Worm (Caenorhabditis elegans): ENCODE measurements around the gene F14D2.8.

Gene F14D2.8

DNA sequence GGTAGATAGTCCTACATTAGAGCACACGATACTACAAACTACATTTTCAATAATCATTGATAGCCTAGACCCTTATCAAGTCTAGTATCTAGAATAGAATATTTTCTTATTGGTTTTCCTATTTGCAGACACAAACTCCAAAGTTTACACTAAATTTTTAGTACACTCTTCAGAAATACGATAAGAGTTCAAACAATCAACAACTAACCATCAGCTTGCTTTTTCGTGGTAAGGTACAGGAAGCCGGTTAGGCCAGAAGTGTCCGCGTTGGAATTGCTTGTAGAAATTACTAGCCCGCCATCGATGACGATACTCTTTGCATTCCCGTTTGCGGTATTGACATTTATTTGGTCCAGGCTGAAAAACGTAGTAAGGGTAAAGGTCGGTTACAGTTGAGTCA, 27.4 kb downstream of the F14D2.8 start, which contains the start of gene Y46D2A.1:
TSS of gene Y46D2A.1 (plus strand) at position 301 of the 400 bp plus-strand sequence.
- TF ChIP-seq ceh-83 (GFP tag; optimal IDR thresholded peaks at IDR 0.05) (no peak), cnd-1 (tag; optimal IDR thresholded peaks at IDR 0.05) (no peak), nhr-12 (tag; optimal IDR thresholded peaks at IDR 0.05) (no peak), sem-2 (GFP tag; optimal IDR thresholded peaks at IDR 0.05) (no peak), flh-1 (GFP tag; optimal IDR thresholded peaks at IDR 0.05) (no peak), lin-13 (tag; optimal IDR thresholded peaks at IDR 0.05) (no peak), elt-1 (tag; optimal IDR thresholded peaks at IDR 0.05; ENCODE audit: borderline replicate concordance, insufficient read depth) (no peak), M03D4.4 (tag; optimal IDR thresholded peaks at IDR 0.05) (no peak), nhr-28 (tag; optimal IDR thresholded peaks at IDR 0.05) (no peak), ceh-43 (GFP tag; optimal IDR thresholded peaks at IDR 0.05) (no peak), ztf-11 (tag; optimal IDR thresholded peaks at IDR 0.05) (no peak), nhr-76 (tag; optimal IDR thresholded peaks at IDR 0.05) (no peak), mep-1 (tag; optimal IDR thresholded peaks at IDR 0.05) (no peak), sptf-1 (tag; optimal IDR thresholded peaks at IDR 0.05) (no peak), hlh-1 (tag; optimal IDR thresholded peaks at IDR 0.05) (no peak), ces-1 (GFP tag; optimal IDR thresholded peaks at IDR 0.05) (no peak), drap-1 (GFP tag; optimal IDR thresholded peaks at IDR 0.05) (no peak), ham-2 (GFP tag; optimal IDR thresholded peaks at IDR 0.05) (no peak)

DNA sequence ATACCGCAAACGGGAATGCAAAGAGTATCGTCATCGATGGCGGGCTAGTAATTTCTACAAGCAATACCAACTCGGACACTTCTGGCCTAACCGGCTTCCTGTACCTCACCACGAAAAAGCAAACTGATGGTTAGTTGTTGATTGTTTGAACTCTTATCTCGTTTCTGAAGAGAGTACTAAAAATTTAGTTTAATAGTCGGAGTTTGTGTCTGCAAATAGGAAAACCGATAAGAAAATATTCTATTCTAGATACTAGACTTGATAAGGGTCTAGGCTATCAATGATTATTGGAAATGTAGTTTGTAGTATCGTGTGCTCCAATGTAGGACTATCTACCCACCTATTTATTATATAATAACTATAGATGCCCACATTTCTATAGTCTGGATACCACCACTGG, 30.8 kb downstream of the F14D2.8 start:
- no peak for TF ChIP-seq elt-1 (tag; optimal IDR thresholded peaks at IDR 0.05; ENCODE audit: borderline replicate concordance, insufficient read depth)
- no peak for TF ChIP-seq ham-2 (GFP tag; optimal IDR thresholded peaks at IDR 0.05)
- TF ChIP-seq pha-4 (tag; optimal IDR thresholded peaks at IDR 0.05), result no peak
- TF ChIP-seq ceh-39 (tag; optimal IDR thresholded peaks at IDR 0.05), result no peak

DNA sequence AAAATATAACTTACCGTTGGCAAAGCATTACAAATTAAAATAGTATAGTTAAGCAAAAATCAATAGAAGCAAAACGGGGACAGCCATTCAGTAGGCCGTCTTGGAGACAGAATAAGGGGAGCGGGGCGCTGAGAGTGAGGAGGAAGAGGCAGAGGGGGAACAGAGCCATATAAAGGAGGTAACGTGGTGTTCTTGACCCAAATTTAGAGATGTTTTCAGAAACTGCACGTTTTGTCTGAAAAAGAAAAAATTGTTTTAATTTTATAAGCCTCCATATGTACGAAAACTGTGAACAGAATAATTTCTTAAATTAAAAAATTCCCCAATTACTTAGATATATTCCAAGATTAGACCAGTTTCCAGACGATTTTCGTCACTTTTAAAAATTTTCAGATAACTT, 36.2 kb downstream of the F14D2.8 start, which contains the start of gene F39E9.6:
TSS of gene F39E9.6 (minus strand) at position 101 of the 400 bp plus-strand sequence.
- TF ChIP-seq elt-1 (tag; optimal IDR thresholded peaks at IDR 0.05; ENCODE audit: borderline replicate concordance, insufficient read depth), result no peak
- TF ChIP-seq ceh-43 (GFP tag; optimal IDR thresholded peaks at IDR 0.05), result no peak
- TF ChIP-seq mls-2 (tag; optimal IDR thresholded peaks at IDR 0.05), result no peak
- no peak for TF ChIP-seq sptf-1 (tag; optimal IDR thresholded peaks at IDR 0.05)
- TF ChIP-seq bed-3 (GFP tag; optimal IDR thresholded peaks at IDR 0.05), result no peak
- no peak for TF ChIP-seq zip-8 (tag; optimal IDR thresholded peaks at IDR 0.05)
- TF ChIP-seq hlh-1 (tag; optimal IDR thresholded peaks at IDR 0.05), result no peak
- no peak for TF ChIP-seq nhr-2 (tag; optimal IDR thresholded peaks at IDR 0.05)
- TF ChIP-seq pha-4 (tag; optimal IDR thresholded peaks at IDR 0.05), result no peak
- no peak for TF ChIP-seq lin-13 (tag; optimal IDR thresholded peaks at IDR 0.05)
- TF ChIP-seq snpc-4 (tag; optimal IDR thresholded peaks at IDR 0.05), result no peak
- no peak for TF ChIP-seq mep-1 (tag; optimal IDR thresholded peaks at IDR 0.05)
- no peak for TF ChIP-seq unc-62 (GFP tag; optimal IDR thresholded peaks at IDR 0.05)
- TF ChIP-seq ztf-11 (tag; optimal IDR thresholded peaks at IDR 0.05), result no peak
- no peak for TF ChIP-seq ceh-39 (tag; optimal IDR thresholded peaks at IDR 0.05)

DNA sequence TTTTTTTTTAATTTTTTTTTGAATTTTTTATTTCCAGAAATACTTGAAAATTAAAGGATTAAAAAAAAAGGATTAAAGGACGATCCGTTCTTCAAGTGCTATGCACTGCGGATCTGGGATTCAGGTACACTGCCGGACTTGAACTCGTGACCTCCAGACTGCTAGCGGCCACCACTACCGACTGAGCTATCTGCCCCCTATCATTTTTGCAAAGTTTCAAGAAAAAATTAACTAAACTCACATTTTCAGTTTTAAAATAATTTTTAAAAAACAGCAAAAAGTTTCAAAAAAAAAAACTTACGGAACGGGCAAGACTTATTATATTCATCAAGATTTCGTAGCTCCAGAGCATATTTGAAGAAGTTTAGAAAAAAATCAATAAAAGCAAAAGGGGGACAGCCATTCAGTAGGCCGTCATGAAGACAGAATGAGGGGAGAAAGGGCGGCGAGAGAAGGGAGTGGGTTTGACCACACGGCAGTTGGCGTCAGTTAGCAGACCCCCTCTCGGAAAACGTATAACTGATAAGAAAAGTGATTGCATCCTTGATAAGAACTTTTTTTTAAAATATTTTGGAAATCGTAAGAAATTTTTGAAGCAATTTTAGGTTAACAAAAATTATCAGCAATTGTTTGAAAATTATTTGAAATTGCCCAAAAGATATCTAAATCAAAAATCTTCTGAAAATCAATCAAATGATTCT, 38.6 kb downstream of the F14D2.8 start:
- TF ChIP-seq hlh-1 (tag; optimal IDR thresholded peaks at IDR 0.05) (peak; percentile 72), nhr-76 (tag; optimal IDR thresholded peaks at IDR 0.05) (no peak), unc-120 (tag; optimal IDR thresholded peaks at IDR 0.05; ENCODE audit: poor library complexity, severe bottlenecking) (peak; percentile 4)

DNA sequence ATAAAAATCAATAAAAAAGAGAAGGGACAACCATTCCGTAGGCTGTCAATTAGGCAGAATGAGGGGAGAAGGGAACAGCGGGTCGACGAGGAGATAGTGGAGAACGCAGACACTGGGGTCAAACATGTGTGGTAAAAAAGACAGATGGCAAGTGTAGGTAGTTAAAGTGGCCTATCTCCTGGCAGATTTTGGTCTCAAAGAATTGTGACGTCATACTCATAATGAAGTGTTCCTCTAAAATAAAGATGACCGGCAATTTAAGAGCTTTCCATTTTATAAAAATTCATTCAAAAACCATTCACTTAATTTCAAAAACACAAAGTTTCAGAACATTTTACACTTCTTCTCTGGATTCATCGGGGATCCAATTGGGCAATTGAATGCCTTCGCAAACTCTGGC, 39.7 kb downstream of the F14D2.8 start:
- TF ChIP-seq lin-32 (GFP tag; optimal IDR thresholded peaks at IDR 0.05) (peak; percentile 44), zip-8 (tag; optimal IDR thresholded peaks at IDR 0.05) (peak; percentile 80), cnd-1 (tag; optimal IDR thresholded peaks at IDR 0.05) (peak; percentile 60)

DNA sequence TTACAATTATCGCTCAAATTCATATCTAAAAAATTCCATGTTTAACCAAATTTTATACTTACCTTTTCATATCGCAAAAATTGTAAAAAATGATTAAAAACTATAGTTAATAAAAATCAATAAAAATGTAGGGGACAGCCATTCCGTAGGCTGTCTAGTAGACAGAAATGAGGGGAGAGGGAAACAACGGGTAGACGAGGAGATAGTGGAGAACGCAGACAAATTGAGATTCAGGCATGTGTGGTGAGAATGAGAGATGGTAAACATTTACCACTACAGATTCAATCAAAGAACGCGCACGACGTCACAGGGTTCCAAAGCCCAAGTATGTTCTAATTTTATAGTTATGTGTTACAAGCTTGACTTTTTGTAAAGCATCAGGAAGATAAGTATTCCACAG, 46.1 kb downstream of the F14D2.8 start:
- TF ChIP-seq pha-4 (tag; optimal IDR thresholded peaks at IDR 0.05) (peak; percentile 21), ceh-43 (GFP tag; optimal IDR thresholded peaks at IDR 0.05) (no peak), ces-1 (GFP tag; optimal IDR thresholded peaks at IDR 0.05) (peak; percentile 45)

Data from whole organism, mixed stage, embryonic.